Fruit fly (Drosophila melanogaster) whole organism, prepupa: ENCODE results near the gene CG12531.
A peak's percentile ranks its signal among the peaks of the same experiment; 100 is the strongest.

Experiments
- CG10631 ChIP-seq: fragments of 200-800 bp; sonication (Bioruptor generic); optimal IDR thresholded peaks from 2 replicates; lab custom pipeline; 2016; ENCODE audit warnings: missing biosample characterization, missing genetic modification characterization
- CG10669 ChIP-seq: fragments of 200-800 bp; sonication (Bioruptor generic); optimal IDR thresholded peaks from 3 replicates; lab custom pipeline; 2018; ENCODE audit warnings: missing biosample characterization, mild to moderate bottlenecking, missing genetic modification characterization, moderate library complexity
- CG11762 ChIP-seq: fragments of 200-800 bp; sonication (Bioruptor generic); optimal IDR thresholded peaks from 3 replicates; lab custom pipeline; 2016; ENCODE audit warnings: missing biosample characterization, missing genetic modification characterization; ENCODE audit not compliant: insufficient read depth
- CG15336 ChIP-seq: fragments of 200-800 bp; sonication (Bioruptor generic); IDR thresholded peaks from 2 replicates; pipeline ENCODE4 v1.3.6; 2022; ENCODE audit warnings: missing biosample characterization, missing genetic modification characterization
- CG1621 ChIP-seq: fragments of 200-800 bp; sonication (Bioruptor generic); optimal IDR thresholded peaks from 3 replicates; lab custom pipeline; 2018; ENCODE audit warnings: missing biosample characterization, mild to moderate bottlenecking, missing genetic modification characterization
- CG16779 ChIP-seq: fragments of 200-800 bp; sonication (Bioruptor generic); optimal IDR thresholded peaks from 3 replicates; lab custom pipeline; 2017; ENCODE audit warnings: missing biosample characterization, mild to moderate bottlenecking, missing genetic modification characterization
- CG31627 ChIP-seq: fragments of 200-800 bp; sonication (Bioruptor generic); optimal IDR thresholded peaks from 3 replicates; lab custom pipeline; 2016; ENCODE audit warnings: missing biosample characterization, missing genetic modification characterization
- CG32006 ChIP-seq: fragments of 200-800 bp; sonication (Bioruptor generic); optimal IDR thresholded peaks from 3 replicates; lab custom pipeline; 2017; ENCODE audit warnings: missing biosample characterization, mild to moderate bottlenecking, missing genetic modification characterization
- CG3919 ChIP-seq: fragments of 200-800 bp; sonication (Bioruptor generic); optimal IDR thresholded peaks from 3 replicates; lab custom pipeline; 2016; ENCODE audit warnings: missing biosample characterization, missing genetic modification characterization
- CG6163 ChIP-seq: fragments of 200-800 bp; sonication (Bioruptor generic); IDR thresholded peaks from 3 replicates; pipeline ENCODE4 v1.3.6; 2022; ENCODE audit warnings: missing biosample characterization, missing genetic modification characterization
- CG6276 ChIP-seq: fragments of 200-800 bp; sonication (Bioruptor generic); optimal IDR thresholded peaks from 2 replicates; lab custom pipeline; 2017; ENCODE audit warnings: missing biosample characterization, mild to moderate bottlenecking, missing genetic modification characterization
- CG6792 ChIP-seq: fragments of 200-800 bp; sonication (Bioruptor generic); optimal IDR thresholded peaks from 3 replicates; lab custom pipeline; 2016; ENCODE audit warnings: missing biosample characterization, missing genetic modification characterization
- CG6808 ChIP-seq: fragments of 200-800 bp; sonication (Bioruptor generic); optimal IDR thresholded peaks from 3 replicates; lab custom pipeline; 2017; ENCODE audit warnings: missing biosample characterization, missing genetic modification characterization, mild to moderate bottlenecking, moderate library complexity, missing genetic modification reagents
- CG6854 ChIP-seq: fragments of 200-800 bp; sonication (Bioruptor generic); optimal IDR thresholded peaks from 2 replicates; lab custom pipeline; 2017; ENCODE audit warnings: missing biosample characterization, mild to moderate bottlenecking, missing genetic modification characterization
- CG7368 ChIP-seq: fragments of 200-800 bp; sonication (Bioruptor generic); optimal IDR thresholded peaks from 3 replicates; lab custom pipeline; 2016; ENCODE audit warnings: missing biosample characterization, missing genetic modification characterization
- CG8119 ChIP-seq: fragments of 200-800 bp; sonication (Bioruptor generic); IDR thresholded peaks from 3 replicates; pipeline ENCODE4 v1.3.6; 2022; ENCODE audit warnings: missing biosample characterization, missing genetic modification characterization
- CG8632 ChIP-seq: fragments of 200-800 bp; sonication (Bioruptor generic); optimal IDR thresholded peaks from 3 replicates; lab custom pipeline; 2016; ENCODE audit warnings: missing biosample characterization, missing genetic modification characterization
- CG9139 ChIP-seq: fragments of 200-800 bp; sonication (Bioruptor generic); optimal IDR thresholded peaks from 3 replicates; lab custom pipeline; 2017; ENCODE audit warnings: missing biosample characterization, mild to moderate bottlenecking, missing genetic modification characterization
- Eip75B ChIP-seq: fragments of 200-800 bp; sonication (Bioruptor generic); optimal IDR thresholded peaks from 3 replicates; lab custom pipeline; 2016; ENCODE audit warnings: missing biosample characterization, missing genetic modification characterization
- Eip78C ChIP-seq: fragments of 200-800 bp; sonication (Bioruptor generic); peaks from one replicate; lab custom pipeline; 2016; ENCODE audit warnings: missing biosample characterization, missing genetic modification characterization
- Eip93F ChIP-seq: fragments of 200-800 bp; sonication (Bioruptor generic); optimal IDR thresholded peaks from 2 replicates; lab custom pipeline; 2016; ENCODE audit warnings: missing biosample characterization, mild to moderate bottlenecking, missing genetic modification characterization
- Ets21C ChIP-seq: fragments of 200-800 bp; sonication (Bioruptor generic); optimal IDR thresholded peaks from 3 replicates; lab custom pipeline; 2016; ENCODE audit warnings: missing biosample characterization, missing genetic modification characterization
- Ets96B ChIP-seq: fragments of 200-800 bp; optimal IDR thresholded peaks from 2 replicates; lab custom pipeline; 2019; ENCODE audit warnings: missing biosample characterization, mild to moderate bottlenecking, missing genetic modification characterization, moderate library complexity
- Hr39 ChIP-seq: fragments of 200-800 bp; sonication (Bioruptor generic); optimal IDR thresholded peaks from 2 replicates; lab custom pipeline; 2016; ENCODE audit warnings: missing biosample characterization, missing genetic modification characterization
- Lpt ChIP-seq: fragments of 200-800 bp; sonication (Bioruptor generic); optimal IDR thresholded peaks from 3 replicates; lab custom pipeline; 2016; ENCODE audit warnings: missing biosample characterization, missing genetic modification characterization
- Met ChIP-seq: fragments of 200-800 bp; sonication (Bioruptor generic); optimal IDR thresholded peaks from 3 replicates; lab custom pipeline; 2016; ENCODE audit warnings: missing biosample characterization, missing genetic modification characterization
- OdsH ChIP-seq: fragments of 200-800 bp; sonication (Bioruptor generic); optimal IDR thresholded peaks from 3 replicates; lab custom pipeline; 2016; ENCODE audit warnings: missing biosample characterization, missing genetic modification characterization
- Sox15 ChIP-seq: fragments of 200-800 bp; sonication (Bioruptor generic); optimal IDR thresholded peaks from 3 replicates; lab custom pipeline; 2016; ENCODE audit warnings: missing biosample characterization, missing genetic modification characterization
- achi ChIP-seq: fragments of 200-800 bp; sonication (Bioruptor generic); optimal IDR thresholded peaks from 3 replicates; lab custom pipeline; 2016; ENCODE audit warnings: missing biosample characterization, missing genetic modification characterization
- acj6 ChIP-seq: fragments of 200-800 bp; sonication (Bioruptor generic); optimal IDR thresholded peaks from 3 replicates; lab custom pipeline; 2016; ENCODE audit warnings: missing biosample characterization, missing genetic modification characterization
- cyc ChIP-seq: fragments of 200-800 bp; sonication (Bioruptor generic); optimal IDR thresholded peaks from 3 replicates; lab custom pipeline; 2016; ENCODE audit warnings: missing biosample characterization, missing genetic modification characterization
- dsx ChIP-seq: fragments of 200-800 bp; optimal IDR thresholded peaks from 3 replicates; lab custom pipeline; 2019; ENCODE audit warnings: missing biosample characterization, mild to moderate bottlenecking, missing genetic modification characterization, moderate library complexity; ENCODE audit not compliant: poor library complexity, severe bottlenecking
- eg ChIP-seq: fragments of 200-800 bp; sonication (Bioruptor generic); IDR thresholded peaks from 3 replicates; pipeline ENCODE4 v1.3.6; 2022; ENCODE audit warnings: missing biosample characterization, missing genetic modification characterization
- fd85E ChIP-seq: fragments of 200-800 bp; sonication (Bioruptor generic); optimal IDR thresholded peaks from 3 replicates; lab custom pipeline; 2016; ENCODE audit warnings: missing biosample characterization, missing genetic modification characterization
- fkh ChIP-seq: fragments of 200-800 bp; sonication (Bioruptor generic); optimal IDR thresholded peaks from 3 replicates; lab custom pipeline; 2017; ENCODE audit warnings: missing biosample characterization, mild to moderate bottlenecking, missing genetic modification characterization, moderate library complexity
- net ChIP-seq: fragments of 200-800 bp; sonication (Bioruptor generic); optimal IDR thresholded peaks from 3 replicates; lab custom pipeline; 2016; ENCODE audit warnings: missing biosample characterization, missing genetic modification characterization
- pdm3 ChIP-seq: fragments of 200-800 bp; sonication (Bioruptor generic); optimal IDR thresholded peaks from 3 replicates; lab custom pipeline; 2016; ENCODE audit warnings: missing biosample characterization, missing genetic modification characterization
- salr ChIP-seq, 2 experiments: fragments of 200-800 bp; sonication (Bioruptor generic); optimal IDR thresholded peaks; 3 replicates each; lab custom pipeline; 2016 to 2018; ENCODE audit warnings: missing biosample characterization in 2 of 2, missing genetic modification characterization in 2 of 2, mild to moderate bottlenecking in 1 of 2
- spab ChIP-seq: fragments of 200-800 bp; sonication (Bioruptor generic); optimal IDR thresholded peaks from 2 replicates; lab custom pipeline; 2017; ENCODE audit warnings: missing biosample characterization, mild to moderate bottlenecking, missing genetic modification characterization, missing genetic modification reagents
- topi ChIP-seq: fragments of 200-800 bp; sonication (Bioruptor generic); optimal IDR thresholded peaks from 3 replicates; lab custom pipeline; 2016; ENCODE audit warnings: missing biosample characterization, missing genetic modification characterization

The CG12531 gene

dm6 chrX:19763440-19764002 is 44.8 kb downstream of the CG12531 start (continued):
- TF ChIP-seq CG9139 (GFP tag; lab: Kevin White, UChicago) (no peak), CG11762 (GFP tag; lab: Kevin White, UChicago) (no peak), fd85E (GFP tag; lab: Kevin White, UChicago) (no peak), Sox15 (GFP tag; lab: Kevin White, UChicago) (no peak), net (GFP tag; lab: Kevin White, UChicago) (no peak), CG6163 (GFP tag; lab: Robert Waterston, UW) (no peak), fkh (GFP tag; lab: Kevin White, UChicago) (peak; percentile 37), dsx (GFP tag; lab: Kevin White, UChicago) (no peak), CG7368 (no peak), pdm3 (peak; percentile 10), acj6 (GFP tag; lab: Kevin White, UChicago) (peak; percentile 13), salr (GFP tag; optimal IDR thresholded peaks at IDR 0.05; lab: Kevin White, UChicago) (no peak)

- TF ChIP-seq CG3919 (no peak), Eip78C (GFP tag; lab: Kevin White, UChicago) (peak; percentile 50), CG32006 (GFP tag; lab: Kevin White, UChicago) (peak; percentile 13)
- TF ChIP-seq, all 60 proteins: peak for 2
Measured at dm6 chrX:19764824-19765489, 46.2 kb downstream of the CG12531 start, which contains the start of gene CG12702. CG12702 (minus strand) TSS chrX:19764874.

DNA sequence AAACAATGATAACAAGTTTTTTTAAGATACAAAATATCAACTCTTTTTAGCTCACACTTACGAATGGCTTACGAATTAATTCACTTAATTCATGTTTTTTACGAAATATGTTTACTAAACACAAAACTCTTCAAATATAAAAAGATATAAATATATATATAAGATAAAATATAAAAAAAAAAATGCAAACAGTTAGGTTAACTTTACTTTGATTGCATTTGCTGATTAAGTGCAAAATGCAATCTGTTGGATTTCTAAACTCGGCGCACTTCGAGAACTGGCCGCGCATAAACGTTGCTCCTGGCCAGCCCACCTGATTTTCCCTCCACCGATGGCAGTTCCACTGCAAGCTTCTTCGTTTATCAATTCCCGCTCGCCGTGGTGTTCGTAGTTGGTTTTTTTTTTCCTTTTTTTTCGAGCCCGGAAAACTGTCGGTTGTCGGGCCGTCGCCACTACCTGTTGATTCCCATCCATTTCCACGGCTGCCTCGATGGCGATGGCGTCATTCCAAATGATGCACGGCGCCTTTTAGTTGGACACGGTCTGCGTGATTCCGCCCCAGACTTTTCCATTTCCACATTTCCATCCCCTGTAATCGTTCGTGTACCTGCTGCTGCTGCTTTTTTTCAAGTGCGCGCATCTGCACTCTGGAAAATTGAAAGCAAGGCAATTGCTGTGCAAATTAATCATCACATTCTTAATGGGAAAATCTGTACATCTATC is 46.9 kb downstream of the CG12531 start:
- TF ChIP-seq achi = no peak
- no peak for TF ChIP-seq Lpt (GFP tag; lab: Kevin White, UChicago)
- TF ChIP-seq dsx (GFP tag; lab: Kevin White, UChicago) = no peak
- no peak for TF ChIP-seq cyc (GFP tag; lab: Kevin White, UChicago)
- no peak for TF ChIP-seq CG8632 (GFP tag; lab: Kevin White, UChicago)
- no peak for TF ChIP-seq CG16779 (tag; lab: Kevin White, UChicago)
- TF ChIP-seq spab = no peak
- no peak for TF ChIP-seq OdsH (GFP tag; lab: Kevin White, UChicago)
- TF ChIP-seq CG10669 (GFP tag; lab: Kevin White, UChicago) = no peak
- TF ChIP-seq salr (GFP tag; optimal IDR thresholded peaks at IDR 0.05; lab: Kevin White, UChicago) = no peak
- TF ChIP-seq CG10631 (GFP tag; lab: Kevin White, UChicago) = no peak
- TF ChIP-seq CG3919 = no peak
- TF ChIP-seq CG6854 (GFP tag; lab: Kevin White, UChicago) = no peak
- TF ChIP-seq, all 60 proteins: peak for 0

dm6 chrX:19769821-19770519 is 51.2 kb downstream of the CG12531 start:
- TF ChIP-seq CG6854 (GFP tag; lab: Kevin White, UChicago) = no peak
- TF ChIP-seq Ets21C (GFP tag; lab: Kevin White, UChicago) = peak; percentile 40
- TF ChIP-seq Met (GFP tag; lab: Kevin White, UChicago) = peak; percentile 74
- peak; percentile 49 for TF ChIP-seq OdsH (GFP tag; lab: Kevin White, UChicago)
- TF ChIP-seq CG10631 (GFP tag; lab: Kevin White, UChicago) = peak; percentile 51
- peak; percentile 38; the same call in 1 of the 3 replicates for TF ChIP-seq eg
- TF ChIP-seq CG6792 (GFP tag; lab: Kevin White, UChicago) = peak; percentile 33
- peak; percentile 52 for TF ChIP-seq CG6808 (GFP tag; lab: Kevin White, UChicago)
- no peak for TF ChIP-seq CG16779 (tag; lab: Kevin White, UChicago)
- peak; percentile 68 for TF ChIP-seq Hr39
- TF ChIP-seq fd85E (GFP tag; lab: Kevin White, UChicago) = no peak
- no peak; the same call in 1 of the 2 replicates for TF ChIP-seq CG15336 (GFP tag; lab: Robert Waterston, UW)
- TF ChIP-seq topi (GFP tag; lab: Kevin White, UChicago) = peak; percentile 71
- TF ChIP-seq CG11762 (GFP tag; lab: Kevin White, UChicago) = no peak
- no peak for TF ChIP-seq Eip93F (GFP tag; lab: Kevin White, UChicago)
- TF ChIP-seq CG1621 (tag; lab: Kevin White, UChicago) = peak; percentile 26
- peak; percentile 39 for TF ChIP-seq CG7368
- 0 out of 3 replicates have a peak, but pooled peaks have one; percentile 15 for TF ChIP-seq CG8119 (GFP tag; lab: Robert Waterston, UW)
- TF ChIP-seq CG8632 (GFP tag; lab: Kevin White, UChicago) = peak; percentile 28
- peak; percentile 30 for TF ChIP-seq Ets96B (tag; lab: Kevin White, UChicago)
- peak; percentile 56 for TF ChIP-seq CG10669 (GFP tag; lab: Kevin White, UChicago)
- no peak for TF ChIP-seq CG6276
- TF ChIP-seq Eip75B (GFP tag; lab: Kevin White, UChicago) = peak; percentile 43
- peak; percentile 37 for TF ChIP-seq CG31627 (GFP tag; lab: Kevin White, UChicago)
